Worm (Caenorhabditis elegans) whole organism, L4/young adult: ENCODE results near the gene C02F5.13.

Experiments used
- W03F9.2 ChIP-seq: fragments of 150-350 bp; optimal IDR thresholded peaks from 2 replicates; lab custom pipeline; 2014; ENCODE audit warnings: missing biosample characterization, missing genetic modification characterization
- dao-5 ChIP-seq: sonication (generic microtip); optimal IDR thresholded peaks from 2 replicates; lab custom pipeline; 2016; ENCODE audit warnings: missing genotype, missing genetic modification characterization, moderate library complexity, missing compliant biosample characterization
- him-1 ChIP-seq: sonication (generic microtip); optimal IDR thresholded peaks from 2 replicates; lab custom pipeline; 2016; ENCODE audit warnings: missing genotype, missing genetic modification reagents, missing genetic modification characterization, missing compliant biosample characterization

DNA sequence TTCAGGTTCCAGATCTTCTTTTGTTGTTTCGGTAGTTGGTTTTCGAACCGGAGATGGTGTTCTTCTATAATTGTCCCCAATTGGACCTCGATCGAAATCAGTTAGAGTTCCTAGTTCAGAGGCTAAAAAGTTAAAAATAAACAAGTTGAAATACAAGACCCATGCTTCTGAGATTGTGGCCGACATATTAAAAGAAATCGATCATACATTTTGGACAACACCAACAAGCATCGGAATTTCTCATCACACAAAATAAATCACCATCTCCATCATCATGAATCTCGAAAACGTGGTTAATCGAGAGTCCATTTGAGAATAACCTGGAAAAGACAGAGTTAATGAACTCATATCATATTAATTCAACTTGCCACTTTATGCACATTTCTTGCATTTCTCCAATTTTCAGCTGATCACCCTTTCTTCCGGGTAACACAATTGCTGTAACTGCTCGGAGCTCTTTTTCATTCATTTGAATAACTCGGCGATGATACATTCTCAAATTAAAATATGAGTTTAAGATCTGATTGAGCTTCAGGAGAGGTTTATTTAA, 24.6 kb downstream of the C02F5.13 start, which contains the start of the genes mps-4 and F09G8.10:
- no peak for TF ChIP-seq dao-5 (tag; lab: Kevin White, UChicago)
- no peak for TF ChIP-seq W03F9.2 (tag; lab: Kevin White, UChicago)
- TF ChIP-seq him-1 (tag; lab: Kevin White, UChicago), result no peak
